Fruit fly (Drosophila melanogaster) ovary, adult (tissue): ENCODE results near the gene CG18628.

ENCODE experiments used
- CG17801 ChIP-seq: fragments of 200-800 bp; optimal IDR thresholded peaks from 2 replicates; lab custom pipeline; 2019; ENCODE audit warnings: missing biosample characterization, mild to moderate bottlenecking, missing genetic modification characterization, moderate library complexity; ENCODE audit not compliant: partially characterized antibody

CG18628 gene

dm6 chr3L:10669592-10670400 lies 30.3 kb downstream of the CG18628 start:
- no peak for TF ChIP-seq CG17801 (GFP tag; lab: Kevin White, UChicago)

dm6 chr3L:10672540-10672939 lies 33.0 kb downstream of the CG18628 start:
- no peak for TF ChIP-seq CG17801 (GFP tag; lab: Kevin White, UChicago)

dm6 chr3L:10674145-10674547 lies 34.6 kb downstream of the CG18628 start:
- no peak for TF ChIP-seq CG17801 (GFP tag; lab: Kevin White, UChicago)

- no peak for TF ChIP-seq CG17801 (GFP tag; lab: Kevin White, UChicago)
Measured at dm6 chr3L:10674940-10675339, 35.4 kb downstream of the CG18628 start.

dm6 chr3L:10675635-10676393 lies 36.3 kb downstream of the CG18628 start:
- peak; percentile 95 for TF ChIP-seq CG17801 (GFP tag; lab: Kevin White, UChicago)

dm6 chr3L:10677816-10678215 lies 38.3 kb downstream of the CG18628 start:
- peak; percentile 58 for TF ChIP-seq CG17801 (GFP tag; lab: Kevin White, UChicago)

- peak; percentile 84 for TF ChIP-seq CG17801 (GFP tag; lab: Kevin White, UChicago)
Measured at dm6 chr3L:10678545-10679067, 39.1 kb downstream of the CG18628 start.

- peak; percentile 43 for TF ChIP-seq CG17801 (GFP tag; lab: Kevin White, UChicago)
Measured at dm6 chr3L:10679711-10680154, 40.2 kb downstream of the CG18628 start.

- TF ChIP-seq CG17801 (GFP tag; lab: Kevin White, UChicago) = no peak
Measured at dm6 chr3L:10680177-10680576, 40.6 kb downstream of the CG18628 start.

dm6 chr3L:10680728-10681306 lies 41.3 kb downstream of the CG18628 start:
- no peak for TF ChIP-seq CG17801 (GFP tag; lab: Kevin White, UChicago)

dm6 chr3L:10681814-10682213 lies 42.3 kb downstream of the CG18628 start:
- no peak for TF ChIP-seq CG17801 (GFP tag; lab: Kevin White, UChicago)

- peak; percentile 97 for TF ChIP-seq CG17801 (GFP tag; lab: Kevin White, UChicago)
Measured at dm6 chr3L:10682725-10683367, 43.3 kb downstream of the CG18628 start.

dm6 chr3L:10683899-10684340 lies 44.4 kb downstream of the CG18628 start:
- TF ChIP-seq CG17801 (GFP tag; lab: Kevin White, UChicago) = peak; percentile 55

dm6 chr3L:10684492-10684891 lies 45.0 kb downstream of the CG18628 start:
- no peak for TF ChIP-seq CG17801 (GFP tag; lab: Kevin White, UChicago)
